Worm (Caenorhabditis elegans) whole organism, L3 larva: ENCODE results near the gene R07E5.19.

Experiments used
- elt-2 ChIP-seq: sonication (generic microtip); optimal IDR thresholded peaks from 2 replicates; lab custom pipeline; 2016; ENCODE audit warnings: missing genetic modification reagents, mild to moderate bottlenecking, missing genetic modification characterization, missing compliant biosample characterization
- elt-3 ChIP-seq, 3 experiments: fragments of 150-350 bp in 1 of 3; sonication (generic microtip) in 2 of 3; optimal IDR thresholded peaks; 2 replicates in 2 of 3; 4 replicates in 1 of 3; lab custom pipeline; 2014 to 2017; ENCODE audit warnings: missing biosample characterization in 3 of 3, missing genetic modification characterization in 3 of 3
- fkh-10 ChIP-seq: sonication (generic microtip); optimal IDR thresholded peaks from 2 replicates; lab custom pipeline; 2017; ENCODE audit warnings: missing biosample characterization, missing genetic modification reagents, missing genetic modification characterization
- hmg-11 ChIP-seq: sonication (generic microtip); optimal IDR thresholded peaks from 2 replicates; lab custom pipeline; 2016; ENCODE audit warnings: missing genetic modification characterization, missing compliant biosample characterization
- lin-15B ChIP-seq: fragments of 150-350 bp; optimal IDR thresholded peaks from 2 replicates; lab custom pipeline; 2014; ENCODE audit warnings: missing biosample characterization, missing genetic modification characterization
- lin-39 ChIP-seq: fragments of 150-350 bp; optimal IDR thresholded peaks from 2 replicates; lab custom pipeline; 2018; ENCODE audit warnings: missing biosample characterization, missing genetic modification reagents, missing genetic modification characterization
- nfya-1 ChIP-seq: sonication (generic microtip); optimal IDR thresholded peaks from 2 replicates; lab custom pipeline; 2017; ENCODE audit warnings: missing genetic modification characterization, mild to moderate bottlenecking, missing compliant biosample characterization, antibody characterized with exemption, moderate library complexity; ENCODE audit not compliant: insufficient read depth
- nhr-237 ChIP-seq: fragments of 150-350 bp; optimal IDR thresholded peaks from 2 replicates; lab custom pipeline; 2014; ENCODE audit warnings: missing biosample characterization, missing genetic modification characterization
- pha-4 ChIP-seq: fragments of 150-350 bp; optimal IDR thresholded peaks from 2 replicates; lab custom pipeline; 2014; ENCODE audit warnings: missing biosample characterization, missing genetic modification reagents, missing genetic modification characterization
- unc-62 ChIP-seq: fragments of 150-350 bp; sonication (generic microtip); optimal IDR thresholded peaks from 4 replicates; lab custom pipeline; 2014; ENCODE audit warnings: missing biosample characterization, missing genetic modification reagents, missing genetic modification characterization

ce11 chrIII:4453768-4454167, 35.9 kb upstream of the R07E5.19 start:
- TF ChIP-seq nhr-237 (tag; lab: Kevin White, UChicago) (no peak), elt-3 (tag; optimal IDR thresholded peaks at IDR 0.05; lab: Kevin White, UChicago) (no peak), pha-4 (tag; lab: Kevin White, UChicago) (no peak), nfya-1 (tag; lab: Kevin White, UChicago) (no peak), lin-39 (no peak), fkh-10 (GFP tag; lab: Kevin White, UChicago) (no peak), elt-2 (no peak), lin-15B (no peak), unc-62 (GFP tag; lab: Kevin White, UChicago) (peak; percentile 10), hmg-11 (no peak)
